Worm (Caenorhabditis elegans) whole organism, L4/young adult: ENCODE results near the gene nstp-2.

Source experiments
- dao-5 ChIP-seq: sonication (generic microtip); optimal IDR thresholded peaks from 2 replicates; lab custom pipeline; 2016; ENCODE audit warnings: missing genotype, missing genetic modification characterization, moderate library complexity, missing compliant biosample characterization
- him-1 ChIP-seq: sonication (generic microtip); optimal IDR thresholded peaks from 2 replicates; lab custom pipeline; 2016; ENCODE audit warnings: missing genotype, missing genetic modification reagents, missing genetic modification characterization, missing compliant biosample characterization

ce11 chrIV:6638256-6638655, 32.3 kb upstream of the nstp-2 start, which contains the start of gene C01B10.7:
- TF ChIP-seq him-1 (tag; lab: Kevin White, UChicago) (no peak), dao-5 (no peak)
